Worm (Caenorhabditis elegans): ENCODE measurements around the gene abf-4.

- TF ChIP-seq ztf-11 (tag; optimal IDR thresholded peaks at IDR 0.05) (no peak), unc-39 (tag; optimal IDR thresholded peaks at IDR 0.05) (no peak), ces-1 (GFP tag; optimal IDR thresholded peaks at IDR 0.05) (no peak), blmp-1 (tag; optimal IDR thresholded peaks at IDR 0.05) (no peak), unc-62 (GFP tag; optimal IDR thresholded peaks at IDR 0.05) (no peak)
These were observed 15.2 kb upstream of the abf-4 start, which contains the start of gene F26F2.5 for ce11 chrV:20573392-20573791.

Measured in whole organism, mixed stage, embryonic.